Fruit fly (Drosophila melanogaster): Measurements from ENCODE around the gene comm3.
A peak's percentile ranks its signal among the peaks of the same experiment; 100 is the strongest.

Gene comm3

dm6 chr3L:15619626-15620247 is 27.8 kb downstream of the comm3 start, which contains the start of gene Phs (continued):
- TF ChIP-seq CG7745 (tag; optimal IDR thresholded peaks at IDR 0.05) (peak; percentile 35), CG2202 (tag; optimal IDR thresholded peaks at IDR 0.05) (peak; percentile 51), CG10147 (GFP tag; optimal IDR thresholded peaks at IDR 0.05) (no peak), CkIIα-i1 (GFP tag; IDR thresholded peaks at IDR 0.05) (no peak), CG17802 (tag; optimal IDR thresholded peaks at IDR 0.05) (peak; percentile 74), CG10209 (GFP tag; optimal IDR thresholded peaks at IDR 0.05) (peak; percentile 80), CG13123 (GFP tag; optimal IDR thresholded peaks at IDR 0.05) (peak; percentile 62), zf30C (GFP tag; optimal IDR thresholded peaks at IDR 0.05) (peak; percentile 36), B-H2 (GFP tag; optimal IDR thresholded peaks at IDR 0.05) (peak; percentile 92), Fer1 (GFP tag; optimal IDR thresholded peaks at IDR 0.05) (peak; percentile 79), CG10543 (GFP tag; optimal IDR thresholded peaks at IDR 0.05) (peak; percentile 69), ro (GFP tag; IDR thresholded peaks at IDR 0.05) (no peak; the same call in 1 of the 2 replicates), ssp (GFP tag; IDR thresholded peaks at IDR 0.05) (peak; percentile 67), CG14710 (tag; optimal IDR thresholded peaks at IDR 0.05) (peak; percentile 75), bsh (GFP tag; optimal IDR thresholded peaks at IDR 0.05) (peak; percentile 26 to 66), CG9876 (GFP tag; optimal IDR thresholded peaks at IDR 0.05) (peak; percentile 83), bab2 (GFP tag; optimal IDR thresholded peaks at IDR 0.05) (peak; percentile 83), onecut (GFP tag; IDR thresholded peaks at IDR 0.05) (peak; percentile 72), Lpt (GFP tag; optimal IDR thresholded peaks at IDR 0.05) (no peak), hkb (optimal IDR thresholded peaks at IDR 0.05) (no peak), hkb (GFP tag; IDR thresholded peaks at IDR 0.05) (peak; percentile 54), exex (tag; optimal IDR thresholded peaks at IDR 0.05) (no peak), prd (optimal IDR thresholded peaks at IDR 0.05) (no peak), prd (GFP tag; IDR thresholded peaks at IDR 0.05) (peak; percentile 78), sens-2 (GFP tag; IDR thresholded peaks at IDR 0.05) (peak; percentile 63), dpn (GFP tag; optimal IDR thresholded peaks at IDR 0.05) (peak; percentile 87 to 91), CG12236 (GFP tag; optimal IDR thresholded peaks at IDR 0.05) (peak; percentile 56), Ets97D (GFP tag; optimal IDR thresholded peaks at IDR 0.05) (peak; percentile 89), CG3407 (GFP tag; optimal IDR thresholded peaks at IDR 0.05) (peak; percentile 60), CG30020 (tag; optimal IDR thresholded peaks at IDR 0.05) (peak; percentile 16), schlank (tag; optimal IDR thresholded peaks at IDR 0.05) (peak; percentile 64), Dbx (GFP tag; IDR thresholded peaks at IDR 0.05) (peak; percentile 93), tap (tag; optimal IDR thresholded peaks at IDR 0.05) (no peak), inv (GFP tag; IDR thresholded peaks at IDR 0.05; ENCODE audit: partially characterized antibody) (0 out of 2 replicates have a peak, but pooled peaks have one; percentile 13), CG14667 (GFP tag; IDR thresholded peaks at IDR 0.05) (0 out of 2 replicates have a peak, but pooled peaks have one; percentile 51), H15 (GFP tag; IDR thresholded peaks at IDR 0.05) (peak; percentile 82), ara (GFP tag; IDR thresholded peaks at IDR 0.05) (peak; percentile 74), CG2120 (GFP tag; optimal IDR thresholded peaks at IDR 0.05) (peak; percentile 93), CG34376 (GFP tag; optimal IDR thresholded peaks at IDR 0.05) (peak; percentile 63), CG18619 (GFP tag; optimal IDR thresholded peaks at IDR 0.05) (peak; percentile 76), CG4854 (GFP tag; optimal IDR thresholded peaks at IDR 0.05) (peak; percentile 77), usp (GFP tag; optimal IDR thresholded peaks at IDR 0.05) (no peak), CG4707 (GFP tag; optimal IDR thresholded peaks at IDR 0.05) (peak; percentile 59), Abd-B (GFP tag; optimal IDR thresholded peaks at IDR 0.05) (no peak), HLH4C (GFP tag; IDR thresholded peaks at IDR 0.05; ENCODE audit: partially characterized antibody) (0 out of 3 replicates have a peak, but pooled peaks have one; percentile 49), D (optimal IDR thresholded peaks at IDR 0.05) (peak; percentile 28), D (GFP tag; optimal IDR thresholded peaks at IDR 0.05) (peak; percentile 67), Dll (GFP tag; IDR thresholded peaks at IDR 0.05; ENCODE audit: partially characterized antibody) (peak; percentile 34; the same call in 1 of the 4 replicates), Kr (GFP tag; optimal IDR thresholded peaks at IDR 0.05) (no peak), E2f1 (GFP tag; IDR thresholded peaks at IDR 0.05) (peak; percentile 43; the same call in 1 of the 2 replicates)
